Fruit fly (Drosophila melanogaster): ENCODE results near the gene Rab11.

DNA sequence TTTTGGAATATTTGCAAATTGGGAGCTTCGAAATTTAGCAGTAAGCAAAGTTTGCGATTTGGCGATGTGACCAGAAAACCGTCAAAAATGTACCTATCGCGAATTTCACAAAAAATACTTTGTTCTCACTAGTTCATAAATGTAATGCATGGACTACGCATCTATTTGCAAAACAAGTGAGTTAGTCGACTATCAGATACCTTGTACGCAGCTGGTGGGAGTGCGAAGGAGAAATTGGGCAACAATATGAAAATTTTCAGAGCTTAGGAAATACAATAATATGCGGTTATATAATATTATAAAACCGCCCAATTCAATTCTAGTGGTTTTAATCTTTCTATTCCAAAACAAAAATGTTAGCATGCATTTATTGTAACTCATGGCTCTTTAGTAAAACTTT is 7.6 kb downstream of the Rab11 start, which contains the start of gene Bdbt:
- TF ChIP-seq Myc (optimal IDR thresholded peaks at IDR 0.05), result no peak
- TF ChIP-seq Sin3A (optimal IDR thresholded peaks at IDR 0.05), result no peak
- TF ChIP-seq insv (optimal IDR thresholded peaks at IDR 0.05), result no peak
- no peak for TF ChIP-seq psq (optimal IDR thresholded peaks at IDR 0.05)

Measured in Kc167 (cell line).